Fruit fly (Drosophila melanogaster) whole organism, embryonic: Measurements from ENCODE around the gene Sam-S.

Experiments
- BEAF-32 ChIP-seq: fragments of 200-800 bp; sonication (Bioruptor generic); optimal IDR thresholded peaks from 3 replicates; lab custom pipeline; 2017; ENCODE audit warnings: missing biosample characterization, missing genetic modification characterization, mild to moderate bottlenecking, moderate library complexity, missing genetic modification reagents
- CG14710 ChIP-seq: fragments of 200-800 bp; sonication (Bioruptor generic); optimal IDR thresholded peaks from 3 replicates; lab custom pipeline; 2019; ENCODE audit warnings: missing biosample characterization, mild to moderate bottlenecking, missing genetic modification characterization, moderate library complexity
- CG17912 ChIP-seq: fragments of 200-800 bp; sonication (Bioruptor generic); optimal IDR thresholded peaks from 2 replicates; lab custom pipeline; 2018; ENCODE audit warnings: missing biosample characterization, mild to moderate bottlenecking, missing genetic modification characterization
- CG9817 ChIP-seq: fragments of 200-800 bp; sonication (Bioruptor generic); optimal IDR thresholded peaks from 2 replicates; lab custom pipeline; 2018; ENCODE audit warnings: missing biosample characterization, mild to moderate bottlenecking, missing genetic modification characterization, moderate library complexity
- Hr78 ChIP-seq, 2 experiments: fragments of 200-800 bp in 1 of 2; fragments of >200 bp in 1 of 2; sonication (Bioruptor generic) in 1 of 2; optimal IDR thresholded peaks; 2 replicates each; lab custom pipeline; 2017 to 2019; ENCODE audit warnings: missing biosample characterization in 2 of 2, missing genetic modification characterization in 2 of 2, mild to moderate bottlenecking in 1 of 2, moderate library complexity in 1 of 2
- Myb ChIP-seq: fragments of 200-800 bp; sonication (Bioruptor generic); optimal IDR thresholded peaks from 2 replicates; lab custom pipeline; 2016; ENCODE audit warnings: missing biosample characterization, missing genetic modification characterization
- Sry-δ ChIP-seq: fragments of 200-800 bp; sonication (Bioruptor generic); optimal IDR thresholded peaks from 2 replicates; lab custom pipeline; 2016; ENCODE audit warnings: missing biosample characterization, missing genetic modification characterization
- ci ChIP-seq: fragments of 200-800 bp; sonication (Bioruptor generic); IDR thresholded peaks from 3 replicates; pipeline ENCODE4 v1.3.6; 2022; ENCODE audit warnings: missing biosample characterization, missing genetic modification characterization
- lola ChIP-seq, 3 experiments: fragments of >200 bp in 2 of 3; fragments of 200-800 bp in 1 of 3; sonication (Bioruptor generic) in 1 of 3; optimal IDR thresholded peaks; 2 replicates each; lab custom pipeline; 2017 to 2019; ENCODE audit warnings: missing biosample characterization in 3 of 3, missing genetic modification characterization in 3 of 3, mild to moderate bottlenecking in 1 of 3, moderate library complexity in 1 of 3
- nerfin-2 ChIP-seq: fragments of 200-800 bp; sonication (Bioruptor generic); IDR thresholded peaks from 2 replicates; pipeline ENCODE4 v1.3.6; 2022; ENCODE audit warnings: missing biosample characterization, missing genetic modification characterization; ENCODE audit not compliant: partially characterized antibody
- peb ChIP-seq: fragments of 200-800 bp; sonication (Bioruptor generic); IDR thresholded peaks from 2 replicates; pipeline ENCODE4 v1.3.6; 2022; ENCODE audit warnings: missing biosample characterization, missing genetic modification characterization
- slp2 ChIP-seq: fragments of 200-800 bp; sonication (Bioruptor generic); optimal IDR thresholded peaks from 2 replicates; lab custom pipeline; 2016; ENCODE audit warnings: missing biosample characterization, missing genetic modification characterization

DNA sequence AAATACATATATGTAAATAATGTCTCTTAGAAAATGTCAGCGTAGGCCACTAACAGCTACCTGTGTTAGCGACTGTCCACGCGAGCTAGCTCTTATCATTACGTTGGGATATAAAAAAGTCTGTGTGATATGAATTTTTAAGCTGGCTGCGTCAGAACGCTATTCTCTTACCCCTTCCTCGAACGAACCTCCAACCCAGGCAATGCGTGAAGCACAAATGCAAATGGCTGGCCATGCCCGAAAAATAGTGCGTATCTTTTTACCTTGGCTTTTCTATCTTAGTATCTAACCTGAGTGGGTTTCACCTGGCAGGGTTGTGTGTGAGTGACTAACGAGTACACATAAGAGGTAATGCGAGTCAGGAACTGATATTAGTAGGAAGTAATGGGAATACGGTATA, 56.5 kb downstream of the Sam-S start:
- TF ChIP-seq peb (GFP tag; lab: Robert Waterston, UW) (no peak), Myb (no peak), nerfin-2 (GFP tag; lab: Robert Waterston, UW) (no peak), CG9817 (no peak), ci (GFP tag; lab: Robert Waterston, UW) (no peak), slp2 (GFP tag; lab: Kevin White, UChicago) (no peak), CG17912 (GFP tag; lab: Kevin White, UChicago) (no peak), CG14710 (tag; lab: Kevin White, UChicago) (no peak), Hr78 (GFP tag; optimal IDR thresholded peaks at IDR 0.05; lab: Kevin White, UChicago) (no peak), Sry-δ (no peak), lola (GFP tag; optimal IDR thresholded peaks at IDR 0.05; lab: Kevin White, UChicago) (no peak), BEAF-32 (GFP tag; lab: Kevin White, UChicago) (no peak)
